Fruit fly (Drosophila melanogaster): ENCODE measurements around the gene RPA2.
A peak's percentile ranks its signal among the peaks of the same experiment; 100 is the strongest.

Gene RPA2

dm6 chr2L:20948625-20949024 lies 22.7 kb upstream of the RPA2 start (continued):
- peak; percentile 36 for TF ChIP-seq Antp (GFP tag; optimal IDR thresholded peaks at IDR 0.05)
- TF ChIP-seq az2 (GFP tag; optimal IDR thresholded peaks at IDR 0.05): peak; percentile 18
- no peak for TF ChIP-seq inv (GFP tag; IDR thresholded peaks at IDR 0.05; ENCODE audit: partially characterized antibody)
- TF ChIP-seq tgo (GFP tag; IDR thresholded peaks at IDR 0.05): no peak
- TF ChIP-seq CG18262 (tag; optimal IDR thresholded peaks at IDR 0.05): peak; percentile 11
- TF ChIP-seq ranshi (GFP tag; IDR thresholded peaks at IDR 0.05): peak; percentile 29; the same call in 1 of the 2 replicates
- TF ChIP-seq CG8388 (GFP tag; optimal IDR thresholded peaks at IDR 0.05): peak; percentile 35
- TF ChIP-seq prd (optimal IDR thresholded peaks at IDR 0.05): no peak
- TF ChIP-seq prd (GFP tag; IDR thresholded peaks at IDR 0.05): peak; percentile 39; the same call in 1 of the 3 replicates
- TF ChIP-seq gfzf (GFP tag; optimal IDR thresholded peaks at IDR 0.05): no peak
- TF ChIP-seq CG2889 (GFP tag; IDR thresholded peaks at IDR 0.05): no peak
- TF ChIP-seq CG1603 (tag; optimal IDR thresholded peaks at IDR 0.05): peak; percentile 45
- no peak for TF ChIP-seq CG12391 (tag; optimal IDR thresholded peaks at IDR 0.05)

- no peak for TF ChIP-seq tna (GFP tag; IDR thresholded peaks at IDR 0.05; ENCODE audit: partially characterized antibody)
- TF ChIP-seq CG1792 (GFP tag; optimal IDR thresholded peaks at IDR 0.05): no peak
- TF ChIP-seq CG9876 (GFP tag; optimal IDR thresholded peaks at IDR 0.05): no peak
- TF ChIP-seq CG3407 (GFP tag; optimal IDR thresholded peaks at IDR 0.05): peak; percentile 31
- peak; percentile 71 for TF ChIP-seq CG17359 (tag; optimal IDR thresholded peaks at IDR 0.05)
- TF ChIP-seq CG30020 (tag; optimal IDR thresholded peaks at IDR 0.05): no peak
- no peak for TF ChIP-seq CG32772 (GFP tag; IDR thresholded peaks at IDR 0.05)
- TF ChIP-seq CG12391 (tag; optimal IDR thresholded peaks at IDR 0.05): peak; percentile 52
- TF ChIP-seq crp (GFP tag; optimal IDR thresholded peaks at IDR 0.05): no peak
- TF ChIP-seq Abd-B (GFP tag; optimal IDR thresholded peaks at IDR 0.05): peak; percentile 45
- no peak for TF ChIP-seq Awh (GFP tag; IDR thresholded peaks at IDR 0.05)
- TF ChIP-seq dimm (GFP tag; IDR thresholded peaks at IDR 0.05): 0 out of 2 replicates have a peak, but pooled peaks have one; percentile 19
- no peak for TF ChIP-seq CG6854 (GFP tag; optimal IDR thresholded peaks at IDR 0.05)
- TF ChIP-seq bowl (GFP tag; IDR thresholded peaks at IDR 0.05): no peak
- TF ChIP-seq al (GFP tag; IDR thresholded peaks at IDR 0.05): no peak
- no peak for TF ChIP-seq sens-2 (GFP tag; IDR thresholded peaks at IDR 0.05)
- no peak for TF ChIP-seq mirr (GFP tag; optimal IDR thresholded peaks at IDR 0.05)
- no peak for TF ChIP-seq Ravus (GFP tag; IDR thresholded peaks at IDR 0.05)
- TF ChIP-seq CG4424 (GFP tag; optimal IDR thresholded peaks at IDR 0.05): peak; percentile 57
- TF ChIP-seq Side (GFP tag; optimal IDR thresholded peaks at IDR 0.05): peak; percentile 4
- TF ChIP-seq CG1832 (GFP tag; optimal IDR thresholded peaks at IDR 0.05): peak; percentile 59
- peak; percentile 42 for TF ChIP-seq CG12219 (GFP tag; optimal IDR thresholded peaks at IDR 0.05)
- TF ChIP-seq CG2678 (tag; optimal IDR thresholded peaks at IDR 0.05): peak; percentile 63
- TF ChIP-seq ems (GFP tag; optimal IDR thresholded peaks at IDR 0.05): peak; percentile 38
- no peak for TF ChIP-seq CG43689 (GFP tag; IDR thresholded peaks at IDR 0.05)
- no peak for TF ChIP-seq pan (optimal IDR thresholded peaks at IDR 0.05)
- TF ChIP-seq pan (GFP tag; optimal IDR thresholded peaks at IDR 0.05 in 1 of 2, IDR thresholded peaks at IDR 0.05 in 1 of 2): no peak
- TF ChIP-seq dm (GFP tag; optimal IDR thresholded peaks at IDR 0.05): no peak
- no peak for TF ChIP-seq prd (optimal IDR thresholded peaks at IDR 0.05)
- TF ChIP-seq prd (GFP tag; IDR thresholded peaks at IDR 0.05): peak; percentile 62; the same call in 2 of the 3 replicates
- no peak for TF ChIP-seq wdn (GFP tag; IDR thresholded peaks at IDR 0.05)
- TF ChIP-seq Dek (tag; optimal IDR thresholded peaks at IDR 0.05): no peak
- no peak for TF ChIP-seq CG2889 (GFP tag; IDR thresholded peaks at IDR 0.05)
- peak; percentile 67 for TF ChIP-seq CG8388 (GFP tag; optimal IDR thresholded peaks at IDR 0.05)
- peak; percentile 63 for TF ChIP-seq CoRest (tag; optimal IDR thresholded peaks at IDR 0.05)
- no peak for TF ChIP-seq insv (GFP tag; optimal IDR thresholded peaks at IDR 0.05)
- TF ChIP-seq lmd (GFP tag; IDR thresholded peaks at IDR 0.05): peak; percentile 56
- TF ChIP-seq CG1602 (GFP tag; optimal IDR thresholded peaks at IDR 0.05): peak; percentile 29
- TF ChIP-seq CG11504 (tag; optimal IDR thresholded peaks at IDR 0.05): peak; percentile 18
- peak; percentile 73 for TF ChIP-seq Blimp-1 (GFP tag; optimal IDR thresholded peaks at IDR 0.05)
- no peak for TF ChIP-seq h (optimal IDR thresholded peaks at IDR 0.05)
Measured at dm6 chr2L:20944886-20945558, 19.1 kb upstream of the RPA2 start.
